Worm (Caenorhabditis elegans) whole organism, late embryonic: ENCODE measurements around the gene F56D6.22.

Source experiments
- C38D4.7 ChIP-seq: fragments of 200-800 bp; sonication (Bioruptor generic); optimal IDR thresholded peaks from 2 replicates; lab custom pipeline; 2018; ENCODE audit warnings: mild to moderate bottlenecking, missing genetic modification characterization, moderate library complexity, missing compliant biosample characterization
- F13H6.1 ChIP-seq: sonication (generic microtip); optimal IDR thresholded peaks from 2 replicates; lab custom pipeline; 2016; ENCODE audit warnings: missing genetic modification characterization, missing compliant biosample characterization
- ahr-1 ChIP-seq: sonication (generic microtip); optimal IDR thresholded peaks from 2 replicates; lab custom pipeline; 2016; ENCODE audit warnings: missing genetic modification characterization, missing compliant biosample characterization
- ceh-18 ChIP-seq: sonication (generic microtip); optimal IDR thresholded peaks from 2 replicates; lab custom pipeline; 2016; ENCODE audit warnings: missing genetic modification characterization, missing compliant biosample characterization
- ceh-19 ChIP-seq: fragments of 200-800 bp; sonication (Bioruptor generic); optimal IDR thresholded peaks from 2 replicates; lab custom pipeline; 2018; ENCODE audit warnings: mild to moderate bottlenecking, missing genetic modification characterization, missing compliant biosample characterization
- ceh-22 ChIP-seq: sonication (generic microtip); optimal IDR thresholded peaks from 2 replicates; lab custom pipeline; 2017; ENCODE audit warnings: missing biosample characterization, missing genetic modification characterization
- ceh-24 ChIP-seq: sonication (generic microtip); optimal IDR thresholded peaks from 2 replicates; lab custom pipeline; 2016; ENCODE audit warnings: mild to moderate bottlenecking, missing genetic modification characterization, missing compliant biosample characterization
- ceh-30 ChIP-seq: fragments of 150-350 bp; optimal IDR thresholded peaks from 2 replicates; lab custom pipeline; 2014; ENCODE audit warnings: missing biosample characterization, missing genetic modification characterization
- ceh-31 ChIP-seq: sonication (generic microtip); optimal IDR thresholded peaks from 2 replicates; lab custom pipeline; 2016; ENCODE audit warnings: missing genetic modification characterization, missing compliant biosample characterization
- ceh-48 ChIP-seq: sonication (generic microtip); optimal IDR thresholded peaks from 2 replicates; lab custom pipeline; 2016; ENCODE audit warnings: missing genetic modification characterization, inconsistent platforms, missing compliant biosample characterization
- che-1 ChIP-seq: sonication (generic microtip); optimal IDR thresholded peaks from 2 replicates; lab custom pipeline; 2016; ENCODE audit warnings: mild to moderate bottlenecking, missing genetic modification characterization, missing compliant biosample characterization
- dmd-4 ChIP-seq: sonication (generic microtip); optimal IDR thresholded peaks from 2 replicates; lab custom pipeline; 2016; ENCODE audit warnings: borderline replicate concordance, missing genetic modification characterization, missing compliant biosample characterization
- fkh-10 ChIP-seq: fragments of 150-350 bp; optimal IDR thresholded peaks from 2 replicates; lab custom pipeline; 2014; ENCODE audit warnings: missing biosample characterization, missing genetic modification reagents, missing genetic modification characterization
- fkh-6 ChIP-seq: sonication (generic microtip); optimal IDR thresholded peaks from 2 replicates; lab custom pipeline; 2016; ENCODE audit warnings: missing genetic modification characterization, missing compliant biosample characterization
- gmeb-2 ChIP-seq: sonication (generic microtip); optimal IDR thresholded peaks from 2 replicates; lab custom pipeline; 2016; ENCODE audit warnings: missing genetic modification characterization, inconsistent platforms, missing compliant biosample characterization
- hlh-13 ChIP-seq: fragments of 200-800 bp; sonication (Bioruptor generic); optimal IDR thresholded peaks from 2 replicates; lab custom pipeline; 2018; ENCODE audit warnings: mild to moderate bottlenecking, missing genetic modification characterization, missing compliant biosample characterization
- hlh-8 ChIP-seq: sonication (generic microtip); optimal IDR thresholded peaks from 2 replicates; lab custom pipeline; 2016; ENCODE audit warnings: missing genotype, missing genetic modification characterization, missing compliant biosample characterization
- lin-11 ChIP-seq: fragments of 200-800 bp; sonication (Bioruptor generic); optimal IDR thresholded peaks from 2 replicates; lab custom pipeline; 2018; ENCODE audit warnings: mild to moderate bottlenecking, missing genetic modification characterization, missing compliant biosample characterization
- nhr-11 ChIP-seq: fragments of 150-350 bp; optimal IDR thresholded peaks from 2 replicates; lab custom pipeline; 2014; ENCODE audit warnings: missing biosample characterization, missing genetic modification characterization
- npax-4 ChIP-seq: sonication (generic microtip); optimal IDR thresholded peaks from 2 replicates; lab custom pipeline; 2016; ENCODE audit warnings: missing genetic modification characterization, missing compliant biosample characterization
- pat-9 ChIP-seq: fragments of 200-800 bp; sonication (Bioruptor generic); optimal IDR thresholded peaks from 2 replicates; lab custom pipeline; 2018; ENCODE audit warnings: mild to moderate bottlenecking, missing genetic modification characterization, moderate library complexity, missing compliant biosample characterization
- pha-2 ChIP-seq: sonication (generic microtip); optimal IDR thresholded peaks from 2 replicates; lab custom pipeline; 2017; ENCODE audit warnings: mild to moderate bottlenecking, missing genetic modification characterization, missing compliant biosample characterization
- pha-4 ChIP-seq: fragments of 150-350 bp; optimal IDR thresholded peaks from 2 replicates; lab custom pipeline; 2018; ENCODE audit warnings: missing biosample characterization, missing genetic modification reagents, missing genetic modification characterization
- pqm-1 ChIP-seq: sonication (generic microtip); optimal IDR thresholded peaks from 2 replicates; lab custom pipeline; 2016; ENCODE audit warnings: missing genetic modification characterization, missing compliant biosample characterization
- pros-1 ChIP-seq: fragments of 150-350 bp; optimal IDR thresholded peaks from 2 replicates; lab custom pipeline; 2014; ENCODE audit warnings: missing biosample characterization, missing genetic modification reagents, missing genetic modification characterization
- ref-2 ChIP-seq: sonication (generic microtip); optimal IDR thresholded peaks from 2 replicates; lab custom pipeline; 2016; ENCODE audit warnings: missing genetic modification characterization, missing compliant biosample characterization
- sox-2 ChIP-seq: fragments of 200-800 bp; sonication (Bioruptor generic); IDR thresholded peaks from 2 replicates; pipeline ENCODE4 v1.3.6; 2022; ENCODE audit warnings: missing genetic modification reagents, missing genetic modification characterization, missing compliant biosample characterization
- syd-9 ChIP-seq: sonication (generic microtip); optimal IDR thresholded peaks from 2 replicates; lab custom pipeline; 2016; ENCODE audit warnings: mild to moderate bottlenecking, missing genetic modification characterization, moderate library complexity, missing compliant biosample characterization
- unc-42 ChIP-seq: sonication (generic microtip); optimal IDR thresholded peaks from 2 replicates; lab custom pipeline; 2016; ENCODE audit warnings: missing genotype, missing genetic modification characterization, missing compliant biosample characterization
- unc-55 ChIP-seq: sonication (generic microtip); optimal IDR thresholded peaks from 2 replicates; lab custom pipeline; 2017; ENCODE audit warnings: missing biosample characterization, missing genetic modification reagents, missing genetic modification characterization
- zip-5 ChIP-seq: sonication (generic microtip); optimal IDR thresholded peaks from 2 replicates; lab custom pipeline; 2016; ENCODE audit warnings: missing genetic modification characterization, missing compliant biosample characterization
- ztf-16 ChIP-seq: sonication (generic microtip); optimal IDR thresholded peaks from 2 replicates; lab custom pipeline; 2017; ENCODE audit warnings: missing genetic modification characterization, missing compliant biosample characterization

The F56D6.22 gene

ce11 chrIV:3864944-3865343 is 42.5 kb downstream of the F56D6.22 start, which contains the start of gene aat-8:
aat-8 (minus strand) TSS chrIV:3865044.
- no peak for TF ChIP-seq ceh-22 (tag; lab: Kevin White, UChicago)
- no peak for TF ChIP-seq nhr-11 (tag; lab: Kevin White, UChicago)
- TF ChIP-seq ceh-18 = no peak
- TF ChIP-seq pros-1 (tag; lab: Kevin White, UChicago) = no peak
- TF ChIP-seq dmd-4 (tag; lab: Kevin White, UChicago) = no peak

DNA sequence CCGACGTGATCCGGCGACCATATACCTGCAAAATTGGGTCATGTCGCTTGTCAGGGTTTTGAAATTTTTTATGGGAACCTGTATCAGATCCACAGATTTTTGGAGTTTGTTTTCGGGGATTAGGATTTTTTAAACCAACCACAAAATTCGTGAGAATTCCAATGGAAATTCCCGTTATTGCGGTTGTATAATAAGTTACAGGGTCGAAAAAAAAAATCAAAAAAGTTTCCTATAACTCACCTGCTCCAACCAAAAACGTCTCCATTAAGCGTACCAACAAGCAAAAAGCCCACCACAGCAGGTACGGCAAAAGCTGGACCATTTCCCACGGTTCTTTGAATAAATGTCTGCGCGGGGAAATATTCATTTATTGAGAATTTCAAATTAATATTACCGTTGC is 44.5 kb downstream of the F56D6.22 start:
- no peak for TF ChIP-seq pha-2
- no peak for TF ChIP-seq pat-9 (tag; lab: Kevin White, UChicago)
- no peak for TF ChIP-seq pha-4
- no peak for TF ChIP-seq ceh-30 (tag; lab: Kevin White, UChicago)
- no peak for TF ChIP-seq ceh-22 (tag; lab: Kevin White, UChicago)
- no peak for TF ChIP-seq che-1
- TF ChIP-seq sox-2 (GFP tag; lab: Robert Waterston, UW) = no peak
- TF ChIP-seq lin-11 = no peak
- TF ChIP-seq ceh-18 = no peak
- TF ChIP-seq ceh-24 = no peak
- no peak for TF ChIP-seq syd-9
- no peak for TF ChIP-seq npax-4 (tag; lab: Kevin White, UChicago)
- TF ChIP-seq ref-2 (tag; lab: Kevin White, UChicago) = no peak

DNA sequence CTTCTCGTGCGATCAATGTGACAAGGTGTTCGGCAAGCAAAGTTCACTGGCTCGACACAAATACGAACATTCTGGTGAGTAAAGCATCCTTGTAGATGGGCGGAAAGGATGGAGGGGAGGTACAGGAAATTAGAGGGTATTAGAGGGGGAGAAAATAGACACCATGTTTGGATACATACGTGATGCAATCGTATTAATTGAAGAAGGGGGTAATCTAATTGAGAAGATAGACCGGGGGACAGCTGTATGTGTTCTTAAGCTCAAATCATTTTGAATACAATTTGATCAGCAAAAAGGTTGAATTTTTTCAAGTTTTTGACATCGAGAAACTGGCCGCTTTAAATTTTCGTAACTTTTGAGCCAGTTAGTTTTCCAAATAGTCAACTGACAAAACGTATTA is 47.0 kb downstream of the F56D6.22 start:
- TF ChIP-seq ahr-1 (no peak), nhr-11 (tag; lab: Kevin White, UChicago) (no peak), hlh-13 (no peak), ceh-48 (tag; lab: Kevin White, UChicago) (no peak), ceh-24 (no peak), hlh-8 (no peak), ceh-31 (tag; lab: Kevin White, UChicago) (peak; percentile 12), fkh-6 (tag; lab: Kevin White, UChicago) (no peak), pha-4 (no peak), ref-2 (tag; lab: Kevin White, UChicago) (no peak), ztf-16 (tag; lab: Kevin White, UChicago) (no peak), F13H6.1 (tag; lab: Kevin White, UChicago) (no peak), pqm-1 (no peak), unc-55 (GFP tag; lab: Kevin White, UChicago) (no peak), unc-42 (tag; lab: Kevin White, UChicago) (peak; percentile 87), zip-5 (tag; lab: Kevin White, UChicago) (no peak)

- TF ChIP-seq fkh-10 (GFP tag; lab: Kevin White, UChicago) = peak; percentile 43
- no peak for TF ChIP-seq ceh-48 (tag; lab: Kevin White, UChicago)
- TF ChIP-seq, all 69 proteins: peak for 1
Measured at ce11 chrIV:3859552-3859951, 47.9 kb downstream of the F56D6.22 start.

DNA sequence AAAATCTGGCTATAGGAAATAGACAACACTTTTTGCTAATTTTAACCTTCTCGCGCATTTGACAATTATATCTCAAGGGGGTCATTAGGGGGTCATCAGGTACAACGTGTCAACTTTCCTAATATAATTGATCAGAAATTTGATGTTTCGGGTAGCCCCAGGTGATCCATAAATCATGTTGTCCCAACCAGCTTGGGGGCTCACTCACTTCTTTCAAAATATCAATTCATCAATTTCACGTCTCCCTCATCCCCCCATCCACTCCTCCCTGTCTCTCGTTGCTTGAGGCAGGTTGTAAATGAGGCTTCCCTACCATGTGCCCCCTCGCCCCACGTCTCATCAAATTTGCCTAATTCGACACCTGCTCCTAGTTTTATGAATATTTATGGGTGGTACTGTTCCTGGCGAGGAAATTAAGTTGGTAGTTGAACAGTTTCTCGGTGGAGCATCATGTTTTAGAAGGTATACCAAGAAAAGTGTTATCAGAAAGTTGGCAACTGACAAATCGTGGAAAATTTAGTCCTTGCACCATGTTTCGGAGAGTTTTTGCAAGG is 49.3 kb downstream of the F56D6.22 start:
- TF ChIP-seq ceh-19 (GFP tag; lab: Kevin White, UChicago) (peak; percentile 9), dmd-4 (tag; lab: Kevin White, UChicago) (no peak), gmeb-2 (tag; lab: Kevin White, UChicago) (no peak), C38D4.7 (GFP tag; lab: Kevin White, UChicago) (no peak), unc-55 (GFP tag; lab: Kevin White, UChicago) (peak; percentile 89)
- TF ChIP-seq, all 69 proteins: peak for 2
